Worm (Caenorhabditis elegans) whole organism, mixed stage, embryonic: ENCODE data around the gene F53F4.16.

Experiments
- ceh-43 ChIP-seq: fragments of 200-800 bp; sonication (Bioruptor generic); optimal IDR thresholded peaks from 2 replicates; lab custom pipeline; 2018; ENCODE audit warnings: mild to moderate bottlenecking, missing genetic modification characterization, moderate library complexity, missing compliant biosample characterization
- cnd-1 ChIP-seq: fragments of 200-800 bp; sonication (Bioruptor generic); optimal IDR thresholded peaks from 2 replicates; lab custom pipeline; 2018; ENCODE audit warnings: mild to moderate bottlenecking, missing genetic modification characterization, missing compliant biosample characterization
- lsy-2 ChIP-seq: fragments of 150-350 bp; optimal IDR thresholded peaks from 2 replicates; lab custom pipeline; 2014; ENCODE audit warnings: missing biosample characterization, missing genetic modification characterization
- nhr-2 ChIP-seq: fragments of 150-350 bp; optimal IDR thresholded peaks from 2 replicates; lab custom pipeline; 2014; ENCODE audit warnings: missing biosample characterization, missing genetic modification characterization
- pha-4 ChIP-seq: fragments of 150-350 bp; optimal IDR thresholded peaks from 2 replicates; lab custom pipeline; 2018; ENCODE audit warnings: missing biosample characterization, missing genetic modification reagents, missing genetic modification characterization
- snpc-4 ChIP-seq: fragments of 150-350 bp; optimal IDR thresholded peaks from 2 replicates; lab custom pipeline; 2014; ENCODE audit warnings: missing biosample characterization, missing genetic modification characterization
- sptf-1 ChIP-seq: sonication (generic microtip); optimal IDR thresholded peaks from 2 replicates; lab custom pipeline; 2017; ENCODE audit warnings: mild to moderate bottlenecking, missing genetic modification characterization, moderate library complexity, missing compliant biosample characterization
- unc-39 ChIP-seq: fragments of 150-350 bp; optimal IDR thresholded peaks from 2 replicates; lab custom pipeline; 2014; ENCODE audit warnings: missing biosample characterization, missing genetic modification characterization
- unc-62 ChIP-seq: fragments of 150-350 bp; optimal IDR thresholded peaks from 2 replicates; lab custom pipeline; 2014; ENCODE audit warnings: missing biosample characterization, missing genetic modification reagents, missing genetic modification characterization

DNA sequence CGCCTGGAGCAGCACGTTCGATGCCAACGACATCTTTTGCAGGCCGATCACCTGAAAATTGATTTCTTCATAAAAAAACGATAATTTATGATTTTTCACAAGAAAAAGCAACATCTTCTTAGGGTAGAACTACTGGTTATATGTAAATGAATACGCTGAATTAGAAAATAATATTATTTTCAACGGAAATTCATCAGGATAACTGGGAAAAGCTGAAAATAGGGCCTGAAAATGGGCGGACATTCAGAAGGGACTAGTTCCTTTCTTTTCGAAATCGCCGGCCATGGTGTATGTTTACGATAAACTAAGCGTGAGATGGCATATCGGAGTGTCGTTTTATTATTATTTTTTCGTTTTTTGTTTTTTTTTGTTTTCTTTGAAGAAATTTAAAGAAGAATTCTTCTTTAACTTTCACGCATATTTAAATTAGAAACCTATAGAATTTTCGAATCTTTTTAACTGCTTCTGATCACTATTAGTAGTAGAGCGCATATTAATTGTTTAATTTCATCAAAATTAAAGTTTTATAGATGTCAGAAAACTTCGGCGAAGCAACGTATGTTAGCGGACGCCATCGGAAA is 4.0 kb upstream of the F53F4.16 start, which contains the start of the genes nduv-2 and F53F4.12:
- TF ChIP-seq unc-39 (tag; lab: Kevin White, UChicago) (no peak), sptf-1 (tag; lab: Kevin White, UChicago) (no peak), lsy-2 (tag; lab: Kevin White, UChicago) (no peak), cnd-1 (tag; lab: Kevin White, UChicago) (no peak), pha-4 (tag; lab: Kevin White, UChicago) (no peak), unc-62 (no peak), ceh-43 (no peak), nhr-2 (tag; lab: Kevin White, UChicago) (no peak), snpc-4 (tag; lab: Kevin White, UChicago) (no peak)
